Fruit fly (Drosophila melanogaster) Kc167 (cell line): ENCODE measurements around the gene CG7453.

ENCODE experiments used
- Myc ChIP-seq: fragments of >200 bp; optimal IDR thresholded peaks from 2 replicates; lab custom pipeline; 2017; ENCODE audit warnings: missing external identifiers
- Sin3A ChIP-seq: fragments of >200 bp; optimal IDR thresholded peaks from 2 replicates; lab custom pipeline; 2018; ENCODE audit warnings: missing external identifiers
- h ChIP-seq: fragments of >200 bp; optimal IDR thresholded peaks from 3 replicates; lab custom pipeline; 2018; ENCODE audit warnings: missing external identifiers
- insv ChIP-seq: fragments of >200 bp; optimal IDR thresholded peaks from 3 replicates; lab custom pipeline; 2018; ENCODE audit warnings: missing external identifiers
- psq ChIP-seq: fragments of >200 bp; optimal IDR thresholded peaks from 2 replicates; lab custom pipeline; 2017; ENCODE audit warnings: missing external identifiers
- ttk ChIP-seq: sonication (Bioruptor generic); optimal IDR thresholded peaks from 2 replicates; lab custom pipeline; 2017; ENCODE audit warnings: missing external identifiers

The CG7453 gene

dm6 chrX:19191050-19191449, 11.1 kb downstream of the CG7453 start:
- TF ChIP-seq psq (lab: Kevin White, UChicago), result no peak

DNA sequence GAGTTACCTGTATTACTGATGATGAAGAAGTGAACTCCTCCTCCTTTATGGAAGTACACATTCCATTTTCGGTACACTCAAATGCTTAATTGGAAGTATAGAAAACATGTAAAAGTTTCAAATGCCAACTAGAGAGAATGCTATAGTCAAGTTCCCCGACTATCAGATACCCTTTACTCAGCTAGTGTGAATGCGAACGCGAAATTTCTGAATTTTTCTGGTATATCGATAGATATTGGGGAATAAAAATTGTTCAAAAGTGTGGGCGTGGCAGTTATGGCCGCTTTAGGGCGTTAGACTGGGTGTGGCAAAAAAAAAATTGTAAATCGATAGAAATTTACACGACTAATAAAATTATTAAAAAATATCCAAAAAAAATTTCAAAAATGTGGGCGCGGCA, 11.6 kb downstream of the CG7453 start:
- TF ChIP-seq insv (lab: Kevin White, UChicago) (no peak), Sin3A (lab: Kevin White, UChicago) (no peak), ttk (lab: Kevin White, UChicago) (no peak), psq (lab: Kevin White, UChicago) (no peak), Myc (lab: Kevin White, UChicago) (no peak), h (lab: Kevin White, UChicago) (no peak)

DNA sequence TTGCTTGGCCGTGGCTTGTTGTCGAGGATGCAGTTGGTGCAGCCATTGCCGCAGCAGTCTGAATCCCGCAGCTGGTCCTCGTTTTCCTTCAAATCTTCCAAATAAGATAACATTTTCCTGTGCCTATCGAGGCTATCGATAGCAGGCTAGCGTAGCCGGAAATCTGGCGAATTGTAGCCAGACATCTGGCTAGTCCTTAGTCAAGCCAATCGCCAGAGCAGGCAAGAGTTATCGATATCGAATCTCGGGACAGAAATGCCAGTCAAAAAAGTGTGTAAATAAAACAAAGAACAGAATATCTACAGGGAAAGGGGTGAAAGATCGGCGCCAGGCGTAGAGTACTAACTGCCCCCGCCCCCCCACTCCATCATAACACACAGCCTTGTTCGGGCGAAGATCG, 13.4 kb downstream of the CG7453 start, which contains the start of the genes CG7914 and CG14194:
Gene CG7914 (minus strand): TSS at position 113 of the 400 bp plus-strand sequence.
Gene CG14194 (plus strand): TSS at position 220 of the 400 bp plus-strand sequence.
- TF ChIP-seq h (lab: Kevin White, UChicago) (no peak), Sin3A (lab: Kevin White, UChicago) (no peak), insv (lab: Kevin White, UChicago) (no peak), psq (lab: Kevin White, UChicago) (no peak), ttk (lab: Kevin White, UChicago) (no peak), Myc (lab: Kevin White, UChicago) (no peak)

DNA sequence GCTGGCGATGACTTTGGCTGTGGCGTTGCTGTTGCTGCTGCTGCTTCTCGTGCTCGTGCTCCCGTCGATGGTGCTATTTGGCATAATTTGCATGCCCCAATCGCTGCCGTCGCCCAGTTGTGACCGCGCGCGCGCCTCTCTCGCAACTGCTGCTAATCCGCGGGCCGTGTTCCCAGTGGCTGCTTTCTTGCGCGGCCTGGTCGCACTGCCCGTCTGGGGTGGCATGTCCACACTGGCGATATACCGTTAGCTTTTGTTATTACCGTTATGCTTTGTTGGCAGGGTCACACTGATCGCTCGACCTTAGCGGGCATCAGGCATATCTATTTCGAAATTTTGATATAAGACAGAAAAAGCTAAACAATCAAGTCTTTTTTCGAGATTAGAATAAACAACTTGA, 21.7 kb downstream of the CG7453 start, which contains the start of gene CG7990:
Gene CG7990 (minus strand): TSS at position 350 of the 400 bp plus-strand sequence.
- TF ChIP-seq h (lab: Kevin White, UChicago) (no peak), insv (lab: Kevin White, UChicago) (no peak)

DNA sequence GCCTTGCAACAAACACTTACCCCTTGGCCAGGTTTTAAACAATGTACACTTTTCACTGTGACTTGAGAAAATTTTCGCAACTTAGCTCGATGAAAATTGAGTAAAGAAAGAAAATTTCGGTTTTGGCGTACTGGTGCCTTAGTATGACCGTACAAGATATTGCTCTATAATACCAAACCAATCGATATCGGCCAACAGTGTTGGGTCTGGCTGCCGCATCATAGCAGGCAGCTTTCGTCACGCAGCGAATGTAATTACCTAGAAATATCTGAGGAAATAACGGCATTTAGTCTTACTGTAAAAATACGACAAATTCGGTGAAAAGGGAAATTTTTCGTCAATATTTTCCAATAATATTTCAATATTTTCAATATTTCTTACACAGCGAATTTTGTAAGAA, 28.0 kb downstream of the CG7453 start, which contains the start of gene Ulp1:
Gene Ulp1 (minus strand): TSS at position 174 of the 400 bp plus-strand sequence.
- TF ChIP-seq ttk (lab: Kevin White, UChicago), result no peak
- no peak for TF ChIP-seq Sin3A (lab: Kevin White, UChicago)
- no peak for TF ChIP-seq h (lab: Kevin White, UChicago)
- TF ChIP-seq psq (lab: Kevin White, UChicago), result no peak
- TF ChIP-seq insv (lab: Kevin White, UChicago), result no peak
- no peak for TF ChIP-seq Myc (lab: Kevin White, UChicago)

dm6 chrX:19211982-19212381, 32.0 kb downstream of the CG7453 start, which contains the start of gene CG14195:
TSS of gene CG14195 (minus strand) at chrX:19212082.
- TF ChIP-seq ttk (lab: Kevin White, UChicago) (no peak), Myc (lab: Kevin White, UChicago) (no peak), Sin3A (lab: Kevin White, UChicago) (no peak), psq (lab: Kevin White, UChicago) (no peak), h (lab: Kevin White, UChicago) (no peak), insv (lab: Kevin White, UChicago) (no peak)

DNA sequence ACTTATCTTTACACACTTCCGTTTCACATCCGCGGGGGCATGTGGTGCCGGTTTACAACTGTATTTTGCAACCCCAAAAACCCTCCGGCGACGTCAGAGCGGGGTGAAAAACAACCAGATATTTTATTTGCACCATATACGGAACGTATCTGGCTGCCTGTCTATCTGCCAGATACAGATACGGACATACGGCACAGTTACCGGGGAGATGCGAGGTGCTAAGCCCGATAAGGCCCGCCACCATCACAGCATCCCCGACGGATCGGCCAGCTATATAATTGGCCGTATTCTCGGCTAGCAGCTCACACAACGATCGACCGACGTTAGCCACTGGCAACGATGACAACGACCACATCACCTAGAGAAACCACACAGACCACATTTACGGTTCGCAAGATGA, 33.0 kb downstream of the CG7453 start, which contains the start of gene Mur18B:
Gene Mur18B (plus strand): TSS at position 301 of the 400 bp plus-strand sequence.
- TF ChIP-seq psq (lab: Kevin White, UChicago), result no peak
- TF ChIP-seq ttk (lab: Kevin White, UChicago), result no peak
- no peak for TF ChIP-seq Sin3A (lab: Kevin White, UChicago)
- TF ChIP-seq insv (lab: Kevin White, UChicago), result no peak
- no peak for TF ChIP-seq h (lab: Kevin White, UChicago)
- no peak for TF ChIP-seq Myc (lab: Kevin White, UChicago)

DNA sequence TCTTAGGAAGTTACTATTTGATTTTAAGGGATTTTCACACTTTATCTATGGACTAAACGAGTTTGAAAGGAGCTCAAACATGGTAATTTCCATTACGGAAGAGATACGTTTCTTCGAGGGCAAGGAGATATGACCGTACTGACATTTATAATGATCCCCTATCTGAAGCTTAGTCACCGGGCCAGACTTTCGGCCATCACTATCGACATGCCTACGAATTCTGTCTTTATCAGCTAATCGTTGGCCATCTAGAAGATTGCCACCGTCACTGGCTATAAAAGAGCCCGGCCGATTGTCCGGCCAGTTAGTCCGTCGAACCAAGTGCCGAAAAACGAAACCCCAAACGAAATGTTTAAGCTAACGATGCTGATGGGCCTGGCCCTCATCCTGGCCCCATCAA, 35.2 kb downstream of the CG7453 start, which contains the start of gene Muc18B:
Gene Muc18B (plus strand): TSS at position 301 of the 400 bp plus-strand sequence.
- TF ChIP-seq psq (lab: Kevin White, UChicago), result no peak
- TF ChIP-seq ttk (lab: Kevin White, UChicago), result no peak
- TF ChIP-seq Myc (lab: Kevin White, UChicago), result no peak
- no peak for TF ChIP-seq Sin3A (lab: Kevin White, UChicago)

DNA sequence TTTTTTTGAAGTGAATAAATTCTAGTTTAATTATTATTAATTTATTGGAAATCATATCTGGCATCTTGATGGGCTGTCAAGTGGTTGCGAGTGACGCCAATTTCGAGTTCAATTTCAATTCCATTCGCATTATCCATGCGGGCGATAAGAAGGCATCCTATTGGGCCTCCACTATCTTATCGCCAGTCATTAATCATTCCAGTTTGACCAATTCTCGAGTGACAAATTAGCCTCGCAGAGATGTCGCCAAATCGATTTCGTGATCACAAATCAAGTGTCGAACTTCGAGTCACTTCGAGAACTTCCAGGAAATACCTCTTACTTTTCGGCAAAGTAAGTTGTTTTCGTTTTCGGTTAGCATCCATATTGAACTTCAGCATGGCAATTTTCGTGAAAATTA, 36.7 kb downstream of the CG7453 start:
- TF ChIP-seq Myc (lab: Kevin White, UChicago) (no peak), ttk (lab: Kevin White, UChicago) (no peak), psq (lab: Kevin White, UChicago) (no peak), insv (lab: Kevin White, UChicago) (no peak), h (lab: Kevin White, UChicago) (no peak), Sin3A (lab: Kevin White, UChicago) (no peak)

DNA sequence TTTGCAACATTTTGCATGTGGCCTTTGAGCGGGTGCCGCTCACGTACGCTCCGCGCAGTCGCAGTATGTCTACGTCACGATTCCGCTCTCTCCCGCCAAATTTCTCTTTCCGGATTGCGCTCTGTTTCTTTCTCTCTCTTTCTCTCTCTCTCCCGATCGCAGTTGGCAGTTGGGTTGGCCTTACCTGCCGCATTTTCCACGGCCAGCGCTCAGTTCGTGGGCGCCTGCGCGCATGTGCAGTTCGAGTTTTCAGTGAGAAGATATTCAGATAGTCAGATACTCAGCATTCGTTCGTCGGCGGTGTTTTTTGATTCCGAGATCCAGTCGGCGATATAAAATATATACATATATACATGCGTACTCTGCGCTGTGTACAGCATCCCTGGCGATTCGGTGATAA, 40.4 kb downstream of the CG7453 start, which contains the start of gene CG7884:
Gene CG7884 (plus strand): TSS at position 208 of the 400 bp plus-strand sequence.
- no peak for TF ChIP-seq ttk (lab: Kevin White, UChicago)
- TF ChIP-seq insv (lab: Kevin White, UChicago), result no peak
- TF ChIP-seq Myc (lab: Kevin White, UChicago), result no peak
- TF ChIP-seq psq (lab: Kevin White, UChicago), result no peak
- TF ChIP-seq h (lab: Kevin White, UChicago), result no peak
- no peak for TF ChIP-seq Sin3A (lab: Kevin White, UChicago)

dm6 chrX:19220963-19221572, 41.1 kb downstream of the CG7453 start:
- TF ChIP-seq psq (lab: Kevin White, UChicago), result no peak
- no peak for TF ChIP-seq h (lab: Kevin White, UChicago)
- no peak for TF ChIP-seq Myc (lab: Kevin White, UChicago)
- TF ChIP-seq Sin3A (lab: Kevin White, UChicago), result no peak
